Worm (Caenorhabditis elegans) whole organism, young adult: Measurements from ENCODE around the gene F13D12.8.

Experiments
- B0035.1 ChIP-seq: sonication (generic microtip); optimal IDR thresholded peaks from 2 replicates; lab custom pipeline; 2016; ENCODE audit warnings: missing genetic modification characterization, mild to moderate bottlenecking, missing compliant biosample characterization, missing genotype, missing genetic modification reagents
- B0261.1 ChIP-seq: sonication (generic microtip); optimal IDR thresholded peaks from 2 replicates; lab custom pipeline; 2016; ENCODE audit warnings: mild to moderate bottlenecking, missing genetic modification characterization, moderate library complexity, missing compliant biosample characterization
- C17E4.6 ChIP-seq: fragments of 200-800 bp; sonication (Bioruptor generic); IDR thresholded peaks from 2 replicates; pipeline ENCODE4 v1.3.6; 2022; ENCODE audit warnings: missing genetic modification reagents, missing genetic modification characterization, missing compliant biosample characterization
- F10E7.11 ChIP-seq: sonication (generic microtip); optimal IDR thresholded peaks from 2 replicates; lab custom pipeline; 2017; ENCODE audit warnings: mild to moderate bottlenecking, missing genetic modification characterization, moderate library complexity, missing compliant biosample characterization
- F22D6.2 ChIP-seq: sonication (generic microtip); optimal IDR thresholded peaks from 2 replicates; lab custom pipeline; 2016; ENCODE audit warnings: mild to moderate bottlenecking, missing genetic modification characterization, missing compliant biosample characterization
- F57A8.1 ChIP-seq: fragments of 200-800 bp; sonication (Bioruptor generic); optimal IDR thresholded peaks from 2 replicates; lab custom pipeline; 2018; ENCODE audit warnings: mild to moderate bottlenecking, missing genetic modification characterization, moderate library complexity, missing compliant biosample characterization
- Y53F4B.3 ChIP-seq: fragments of 200-800 bp; sonication (Bioruptor generic); IDR thresholded peaks from 2 replicates; pipeline ENCODE4 v1.3.6; 2022; ENCODE audit warnings: missing genetic modification reagents, missing genetic modification characterization, missing compliant biosample characterization
- Y67H2A.10 ChIP-seq: fragments of 200-800 bp; sonication (Bioruptor generic); conservative IDR thresholded peaks from 2 replicates; pipeline ENCODE4 v1.3.6; 2022; ENCODE audit warnings: missing genetic modification reagents, missing genetic modification characterization, missing compliant biosample characterization
- Y79H2A.3 ChIP-seq: fragments of 200-800 bp; sonication (Bioruptor generic); conservative IDR thresholded peaks from 2 replicates; pipeline ENCODE4 v1.3.6; 2022; ENCODE audit warnings: missing genetic modification reagents, missing genetic modification characterization, missing compliant biosample characterization
- ZK185.1 ChIP-seq: sonication (generic microtip); optimal IDR thresholded peaks from 2 replicates; lab custom pipeline; 2016; ENCODE audit warnings: mild to moderate bottlenecking, missing genetic modification characterization, missing compliant biosample characterization; ENCODE audit not compliant: poor library complexity, severe bottlenecking
- attf-5 ChIP-seq: fragments of 200-800 bp; sonication (Bioruptor generic); optimal IDR thresholded peaks from 2 replicates; lab custom pipeline; 2018; ENCODE audit warnings: mild to moderate bottlenecking, missing genetic modification characterization, missing compliant biosample characterization
- bed-1 ChIP-seq: fragments of 200-800 bp; sonication (Bioruptor generic); IDR thresholded peaks from 2 replicates; pipeline ENCODE4 v1.3.6; 2022; ENCODE audit warnings: missing genetic modification reagents, missing genetic modification characterization, missing compliant biosample characterization
- cebp-2 ChIP-seq: fragments of 200-800 bp; sonication (Bioruptor generic); IDR thresholded peaks from 2 replicates; pipeline ENCODE4 v1.3.6; 2022; ENCODE audit warnings: missing genetic modification characterization, missing compliant biosample characterization
- ceh-58 ChIP-seq: fragments of 200-800 bp; sonication (Bioruptor generic); IDR thresholded peaks from 2 replicates; pipeline ENCODE4 v1.3.6; 2022; ENCODE audit warnings: missing genetic modification characterization, missing compliant biosample characterization
- dox-1 ChIP-seq: fragments of 200-800 bp; sonication (Bioruptor generic); IDR thresholded peaks from 2 replicates; pipeline ENCODE4 v1.3.6; 2022; ENCODE audit warnings: missing genetic modification reagents, missing genetic modification characterization, missing compliant biosample characterization
- dpl-1 ChIP-seq: fragments of 150-350 bp; optimal IDR thresholded peaks from 2 replicates; lab custom pipeline; 2014; ENCODE audit warnings: missing biosample characterization, missing genetic modification reagents, missing genetic modification characterization
- ets-4 ChIP-seq: fragments of 200-800 bp; sonication (Bioruptor generic); optimal IDR thresholded peaks from 2 replicates; lab custom pipeline; 2018; ENCODE audit warnings: mild to moderate bottlenecking, missing genetic modification characterization, missing compliant biosample characterization
- hlh-12 ChIP-seq: sonication (generic microtip); optimal IDR thresholded peaks from 2 replicates; lab custom pipeline; 2016; ENCODE audit warnings: missing genetic modification characterization, missing compliant biosample characterization
- hmg-1.2 ChIP-seq: fragments of 200-800 bp; sonication (Bioruptor generic); IDR thresholded peaks from 2 replicates; pipeline ENCODE4 v1.3.6; 2022; ENCODE audit warnings: missing genetic modification reagents, missing genetic modification characterization, missing compliant biosample characterization
- hrde-1 ChIP-seq: sonication (generic microtip); optimal IDR thresholded peaks from 2 replicates; lab custom pipeline; 2016; ENCODE audit warnings: missing genetic modification characterization, mild to moderate bottlenecking, missing compliant biosample characterization, moderate library complexity, missing genotype, missing genetic modification reagents, borderline replicate concordance
- let-607 ChIP-seq, 2 experiments: fragments of 200-800 bp in 1 of 2; sonication (Bioruptor generic) in 1 of 2; sonication (generic microtip) in 1 of 2; optimal IDR thresholded peaks; 2 replicates each; lab custom pipeline; 2016 to 2018; ENCODE audit warnings: mild to moderate bottlenecking in 2 of 2, missing compliant biosample characterization in 2 of 2, missing genetic modification characterization in 2 of 2, moderate library complexity in 2 of 2, missing genotype in 1 of 2
- lin-40 ChIP-seq: sonication (generic microtip); optimal IDR thresholded peaks from 2 replicates; lab custom pipeline; 2016; ENCODE audit warnings: missing genetic modification characterization, mild to moderate bottlenecking, missing compliant biosample characterization, missing genotype, missing genetic modification reagents
- lir-1 ChIP-seq: fragments of 200-800 bp; sonication (Bioruptor generic); conservative IDR thresholded peaks from 2 replicates; pipeline ENCODE4 v1.3.6; 2022; ENCODE audit warnings: missing genetic modification reagents, missing genetic modification characterization, missing compliant biosample characterization
- madf-3 ChIP-seq: fragments of 200-800 bp; sonication (Bioruptor generic); IDR thresholded peaks from 2 replicates; pipeline ENCODE4 v1.3.6; 2022; ENCODE audit warnings: missing genetic modification reagents, missing genetic modification characterization, missing compliant biosample characterization
- madf-6 ChIP-seq: fragments of 200-800 bp; sonication (Bioruptor generic); IDR thresholded peaks from 2 replicates; pipeline ENCODE4 v1.3.6; 2022; ENCODE audit warnings: missing genetic modification reagents, missing genetic modification characterization, missing compliant biosample characterization
- madf-8 ChIP-seq: fragments of 200-800 bp; sonication (Bioruptor generic); conservative IDR thresholded peaks from 2 replicates; pipeline ENCODE4 v1.3.6; 2022; ENCODE audit warnings: missing genetic modification reagents, missing genetic modification characterization, missing compliant biosample characterization
- mel-28 ChIP-seq: sonication (generic microtip); optimal IDR thresholded peaks from 2 replicates; lab custom pipeline; 2016; ENCODE audit warnings: borderline replicate concordance, mild to moderate bottlenecking, missing genetic modification characterization, missing compliant biosample characterization
- nfya-1 ChIP-seq: sonication (generic microtip); optimal IDR thresholded peaks from 2 replicates; lab custom pipeline; 2017; ENCODE audit warnings: antibody characterized with exemption, missing compliant biosample characterization, missing genetic modification characterization, borderline replicate concordance; ENCODE audit not compliant: insufficient read depth
- nfyb-1 ChIP-seq: fragments of 200-800 bp; sonication (Bioruptor generic); IDR thresholded peaks from 2 replicates; pipeline ENCODE4 v1.3.6; 2022; ENCODE audit warnings: missing genetic modification reagents, missing genetic modification characterization, missing compliant biosample characterization
- nhr-179 ChIP-seq: sonication (generic microtip); optimal IDR thresholded peaks from 2 replicates; lab custom pipeline; 2016; ENCODE audit warnings: mild to moderate bottlenecking, missing genetic modification characterization, missing compliant biosample characterization
- nhr-27 ChIP-seq: fragments of 200-800 bp; sonication (Bioruptor generic); optimal IDR thresholded peaks from 2 replicates; lab custom pipeline; 2018; ENCODE audit warnings: mild to moderate bottlenecking, missing genetic modification characterization, moderate library complexity, missing compliant biosample characterization
- nhr-80 ChIP-seq: sonication (generic microtip); optimal IDR thresholded peaks from 2 replicates; lab custom pipeline; 2016; ENCODE audit warnings: missing genetic modification characterization, missing compliant biosample characterization
- rcor-1 ChIP-seq: fragments of 200-800 bp; sonication (Bioruptor generic); IDR thresholded peaks from 2 replicates; pipeline ENCODE4 v1.3.6; 2022; ENCODE audit warnings: missing genetic modification reagents, missing genetic modification characterization, missing compliant biosample characterization
- repo-1 ChIP-seq: sonication (generic microtip); optimal IDR thresholded peaks from 2 replicates; lab custom pipeline; 2017; ENCODE audit warnings: mild to moderate bottlenecking, missing genetic modification characterization, missing compliant biosample characterization
- sdz-38 ChIP-seq: sonication (generic microtip); optimal IDR thresholded peaks from 2 replicates; lab custom pipeline; 2016; ENCODE audit warnings: missing genotype, missing genetic modification characterization, missing compliant biosample characterization
- snpc-1.1 ChIP-seq: sonication (generic microtip); optimal IDR thresholded peaks from 2 replicates; lab custom pipeline; 2017; ENCODE audit warnings: missing genetic modification characterization, mild to moderate bottlenecking, missing compliant biosample characterization, antibody characterized with exemption, moderate library complexity, missing genotype, missing genetic modification reagents; ENCODE audit not compliant: insufficient read depth
- tbp1 ChIP-seq: fragments of 200-800 bp; sonication (Bioruptor generic); optimal IDR thresholded peaks from 2 replicates; lab custom pipeline; 2018; ENCODE audit warnings: mild to moderate bottlenecking, missing genetic modification characterization, missing compliant biosample characterization
- zim-3 ChIP-seq: sonication (generic microtip); optimal IDR thresholded peaks from 2 replicates; lab custom pipeline; 2017; ENCODE audit warnings: mild to moderate bottlenecking, missing genetic modification characterization, moderate library complexity, missing compliant biosample characterization
- ztf-25 ChIP-seq: fragments of 200-800 bp; sonication (Bioruptor generic); IDR thresholded peaks from 2 replicates; pipeline ENCODE4 v1.3.6; 2022; ENCODE audit warnings: missing genetic modification reagents, missing genetic modification characterization, missing compliant biosample characterization
- ztf-28 ChIP-seq: fragments of 200-800 bp; sonication (Bioruptor generic); IDR thresholded peaks from 2 replicates; pipeline ENCODE4 v1.3.6; 2022; ENCODE audit warnings: missing genetic modification reagents, missing genetic modification characterization, missing compliant biosample characterization

Gene F13D12.8

ce11 chrII:11742320-11742719 lies 9.9 kb upstream of the F13D12.8 start (continued):
- no peak for TF ChIP-seq snpc-1.1 (tag; lab: Kevin White, UChicago)
- TF ChIP-seq nhr-27, result no peak
- TF ChIP-seq F22D6.2, result no peak
- TF ChIP-seq hlh-12 (tag; lab: Kevin White, UChicago), result no peak
- TF ChIP-seq bed-1 (GFP tag; lab: Robert Waterston, UW), result no peak
- no peak for TF ChIP-seq Y79H2A.3 (GFP tag; lab: Robert Waterston, UW)
- TF ChIP-seq let-607 (tag; optimal IDR thresholded peaks at IDR 0.05; lab: Kevin White, UChicago), result no peak
- no peak for TF ChIP-seq hrde-1

- no peak for TF ChIP-seq repo-1 (tag; lab: Kevin White, UChicago)
- peak; percentile 1 for TF ChIP-seq ets-4
- TF ChIP-seq nhr-80 (tag; lab: Kevin White, UChicago), result peak; percentile 68
- TF ChIP-seq, all 124 proteins: peak for 2
Observed at ce11 chrII:11739199-11739598, 6.8 kb upstream of the F13D12.8 start, which contains the start of gene ctsa-1.2. TSS of gene ctsa-1.2 (plus strand) at chrII:11739358.

ce11 chrII:11737347-11737746 lies 5.0 kb upstream of the F13D12.8 start:
- TF ChIP-seq madf-8 (GFP tag; lab: Robert Waterston, UW) (no peak), hmg-1.2 (peak; percentile 82), lin-40 (tag; lab: Kevin White, UChicago) (peak; percentile 15)

ce11 chrII:11733850-11734249 lies 1.5 kb upstream of the F13D12.8 start:
- no peak for TF ChIP-seq lin-40 (tag; lab: Kevin White, UChicago)
- no peak for TF ChIP-seq sdz-38 (tag; lab: Kevin White, UChicago)
- TF ChIP-seq dpl-1 (GFP tag; lab: Kevin White, UChicago), result no peak
- no peak for TF ChIP-seq B0261.1 (tag; lab: Kevin White, UChicago)
- no peak for TF ChIP-seq hlh-12 (tag; lab: Kevin White, UChicago)

ce11 chrII:11731174-11731724 lies 1.1 kb downstream of the F13D12.8 start:
- TF ChIP-seq F57A8.1 (GFP tag; lab: Kevin White, UChicago) (no peak), tbp1 (GFP tag; lab: Kevin White, UChicago) (no peak), dox-1 (0 out of 2 replicates have a peak, but pooled peaks have one; percentile 33), Y67H2A.10 (GFP tag; lab: Robert Waterston, UW) (no peak), nfya-1 (tag; lab: Kevin White, UChicago) (no peak), attf-5 (GFP tag; lab: Kevin White, UChicago) (no peak), lir-1 (no peak), rcor-1 (GFP tag; lab: Robert Waterston, UW) (no peak), C17E4.6 (0 out of 2 replicates have a peak, but pooled peaks have one; percentile 6), madf-3 (GFP tag; lab: Robert Waterston, UW) (0 out of 2 replicates have a peak, but pooled peaks have one; percentile 15), cebp-2 (GFP tag; lab: Robert Waterston, UW) (no peak), B0035.1 (tag; lab: Kevin White, UChicago) (no peak), nhr-179 (tag; lab: Kevin White, UChicago) (no peak), F22D6.2 (no peak), ztf-25 (GFP tag; lab: Robert Waterston, UW) (no peak), F10E7.11 (no peak), ceh-58 (GFP tag; lab: Robert Waterston, UW) (no peak), snpc-1.1 (tag; lab: Kevin White, UChicago) (no peak), lin-40 (tag; lab: Kevin White, UChicago) (peak; percentile 63), zim-3 (no peak), madf-6 (GFP tag; lab: Robert Waterston, UW) (peak; percentile 20), ztf-28 (GFP tag; lab: Robert Waterston, UW) (no peak), ZK185.1 (peak; percentile 59), nfyb-1 (GFP tag; lab: Robert Waterston, UW) (peak; percentile 72), madf-8 (GFP tag; lab: Robert Waterston, UW) (no peak), Y53F4B.3 (GFP tag; lab: Robert Waterston, UW) (no peak), mel-28 (tag; lab: Kevin White, UChicago) (no peak)
